Worm (Caenorhabditis elegans): Measurements from ENCODE around the gene wago-10.

- TF ChIP-seq pha-4 (tag; optimal IDR thresholded peaks at IDR 0.05) (no peak), nhr-2 (tag; optimal IDR thresholded peaks at IDR 0.05) (no peak), nhr-237 (tag; optimal IDR thresholded peaks at IDR 0.05) (no peak), sptf-1 (tag; optimal IDR thresholded peaks at IDR 0.05) (no peak), elt-3 (tag; optimal IDR thresholded peaks at IDR 0.05) (no peak), ces-1 (GFP tag; optimal IDR thresholded peaks at IDR 0.05) (no peak), unc-62 (GFP tag; optimal IDR thresholded peaks at IDR 0.05) (no peak), nhr-12 (tag; optimal IDR thresholded peaks at IDR 0.05) (no peak), nhr-28 (tag; optimal IDR thresholded peaks at IDR 0.05) (no peak), snpc-4 (tag; optimal IDR thresholded peaks at IDR 0.05) (no peak), elt-1 (tag; optimal IDR thresholded peaks at IDR 0.05; ENCODE audit: borderline replicate concordance, insufficient read depth) (no peak), lsy-2 (tag; optimal IDR thresholded peaks at IDR 0.05) (no peak)
Measured at ce11 chrV:303271-303670, 40.0 kb upstream of the wago-10 start.
